Worm (Caenorhabditis elegans): ENCODE data around the gene F49C12.12.

DNA sequence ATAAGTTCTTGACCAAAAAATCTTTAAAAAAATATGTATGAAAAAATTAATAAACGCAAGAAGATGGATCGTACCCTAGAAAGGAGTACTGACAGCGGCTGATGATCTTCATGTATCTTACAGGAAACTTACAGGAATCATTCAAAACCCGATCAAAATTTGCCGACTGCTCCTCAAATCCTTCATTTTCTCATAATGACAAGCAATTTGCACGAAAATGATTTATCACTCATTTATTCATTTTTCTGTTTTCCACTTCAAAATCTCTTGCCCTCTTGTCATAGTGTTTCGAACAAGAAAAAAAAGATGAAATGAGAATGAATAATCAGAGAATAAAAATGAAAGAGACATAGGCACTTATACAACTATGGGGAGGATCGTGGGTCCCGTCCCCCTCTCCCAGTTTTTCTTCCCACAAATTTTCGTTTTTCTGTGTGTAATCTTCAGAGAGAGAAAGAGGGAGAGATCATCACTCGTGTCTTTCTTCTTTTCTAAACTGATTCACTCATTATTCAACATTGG, 46.8 kb downstream of the F49C12.12 start, which contains the start of gene nmy-3:
- TF ChIP-seq snpc-4 (tag; optimal IDR thresholded peaks at IDR 0.05) (no peak), ztf-11 (tag; optimal IDR thresholded peaks at IDR 0.05) (no peak), pha-4 (tag; optimal IDR thresholded peaks at IDR 0.05) (no peak)
